Worm (Caenorhabditis elegans) whole organism, L1 larva: Measurements from ENCODE around the gene mogs-1.

ENCODE experiments used
- C04F5.9 ChIP-seq: sonication (generic microtip); optimal IDR thresholded peaks from 2 replicates; lab custom pipeline; 2016; ENCODE audit warnings: missing genetic modification characterization, missing compliant biosample characterization
- F16B12.6 ChIP-seq: fragments of 150-350 bp; optimal IDR thresholded peaks from 2 replicates; lab custom pipeline; 2014; ENCODE audit warnings: missing biosample characterization, missing genetic modification characterization
- Y116A8C.19 ChIP-seq: sonication (generic microtip); optimal IDR thresholded peaks from 2 replicates; lab custom pipeline; 2016; ENCODE audit warnings: missing compliant biosample characterization, missing genetic modification characterization, borderline replicate concordance
- blmp-1 ChIP-seq: fragments of 150-350 bp; optimal IDR thresholded peaks from 2 replicates; lab custom pipeline; 2014; ENCODE audit warnings: missing biosample characterization, missing genetic modification characterization
- ceh-63 ChIP-seq: fragments of 200-800 bp; sonication (Bioruptor generic); optimal IDR thresholded peaks from 2 replicates; lab custom pipeline; 2018; ENCODE audit warnings: mild to moderate bottlenecking, missing genetic modification characterization, missing compliant biosample characterization
- ceh-82 ChIP-seq, 3 experiments: fragments of 150-350 bp in 1 of 3; sonication (generic microtip) in 2 of 3; optimal IDR thresholded peaks; 2 replicates each; lab custom pipeline; 2014 to 2017; ENCODE audit warnings: missing biosample characterization in 3 of 3, missing genetic modification characterization in 3 of 3
- ceh-88 ChIP-seq: fragments of 200-800 bp; sonication (Bioruptor generic); IDR thresholded peaks from 2 replicates; pipeline ENCODE4 v1.3.6; 2022; ENCODE audit warnings: missing genetic modification characterization, missing compliant biosample characterization
- ceh-90 ChIP-seq: sonication (generic microtip); optimal IDR thresholded peaks from 2 replicates; lab custom pipeline; 2016; ENCODE audit warnings: missing genetic modification characterization, missing compliant biosample characterization
- ces-1 ChIP-seq: fragments of 150-350 bp; optimal IDR thresholded peaks from 2 replicates; lab custom pipeline; 2014; ENCODE audit warnings: missing biosample characterization, missing genetic modification reagents, missing genetic modification characterization
- dsc-1 ChIP-seq: sonication (generic microtip); optimal IDR thresholded peaks from 2 replicates; lab custom pipeline; 2016; ENCODE audit warnings: mild to moderate bottlenecking, missing genetic modification characterization, missing compliant biosample characterization
- efl-1 ChIP-seq, 4 experiments: fragments of 150-350 bp; optimal IDR thresholded peaks in 3 of 4; peaks in 1 of 4; 1 replicate in 1 of 4; 2 replicates in 3 of 4; lab custom pipeline; 2014; ENCODE audit warnings: missing biosample characterization in 2 of 4, missing genetic modification characterization in 2 of 4, missing genetic modification reagents in 2 of 4
- efl-3 ChIP-seq: fragments of 200-800 bp; sonication (Bioruptor generic); optimal IDR thresholded peaks from 2 replicates; lab custom pipeline; 2018; ENCODE audit warnings: mild to moderate bottlenecking, missing genetic modification characterization, missing compliant biosample characterization
- egl-13 ChIP-seq: sonication (generic microtip); optimal IDR thresholded peaks from 2 replicates; lab custom pipeline; 2016; ENCODE audit warnings: missing genotype, missing genetic modification reagents, missing genetic modification characterization, missing compliant biosample characterization
- egl-27 ChIP-seq, 2 experiments: fragments of 150-350 bp in 1 of 2; sonication (generic microtip); optimal IDR thresholded peaks; 3 replicates each; lab custom pipeline; 2017 to 2018; ENCODE audit warnings: missing biosample characterization in 2 of 2, missing genetic modification characterization in 2 of 2, missing genetic modification reagents in 2 of 2
- elt-2 ChIP-seq: sonication (generic microtip); optimal IDR thresholded peaks from 2 replicates; lab custom pipeline; 2016; ENCODE audit warnings: missing genetic modification characterization, mild to moderate bottlenecking, inconsistent platforms, missing compliant biosample characterization, missing genetic modification reagents
- elt-3 ChIP-seq, 6 experiments: fragments of 150-350 bp in 1 of 6; sonication (generic microtip); optimal IDR thresholded peaks; 2 replicates each; lab custom pipeline; 2017 to 2018; ENCODE audit warnings: missing biosample characterization in 6 of 6, missing genetic modification characterization in 6 of 6, inconsistent platforms in 1 of 6
- fkh-10 ChIP-seq: sonication (generic microtip); optimal IDR thresholded peaks from 2 replicates; lab custom pipeline; 2017; ENCODE audit warnings: missing biosample characterization, missing genetic modification reagents, missing genetic modification characterization
- fkh-4 ChIP-seq: sonication (generic microtip); optimal IDR thresholded peaks from 2 replicates; lab custom pipeline; 2016; ENCODE audit warnings: missing compliant biosample characterization, missing genetic modification characterization, borderline replicate concordance
- fkh-8 ChIP-seq: sonication (generic microtip); optimal IDR thresholded peaks from 2 replicates; lab custom pipeline; 2016; ENCODE audit warnings: mild to moderate bottlenecking, missing genetic modification characterization, missing compliant biosample characterization
- fos-1 ChIP-seq: fragments of 150-350 bp; optimal IDR thresholded peaks from 2 replicates; lab custom pipeline; 2014; ENCODE audit warnings: missing biosample characterization, missing genetic modification characterization
- grh-1 ChIP-seq: fragments of 200-800 bp; sonication (Bioruptor generic); IDR thresholded peaks from 2 replicates; pipeline ENCODE4 v1.3.6; 2022; ENCODE audit warnings: missing genetic modification reagents, missing genetic modification characterization, missing compliant biosample characterization
- jun-1 ChIP-seq: fragments of 150-350 bp; optimal IDR thresholded peaks from 2 replicates; lab custom pipeline; 2014; ENCODE audit warnings: missing biosample characterization, missing genetic modification reagents, missing genetic modification characterization
- lin-14 ChIP-seq: fragments of 200-800 bp; sonication (Bioruptor generic); optimal IDR thresholded peaks from 2 replicates; lab custom pipeline; 2018; ENCODE audit warnings: mild to moderate bottlenecking, missing genetic modification characterization, moderate library complexity, missing compliant biosample characterization
- lin-15B ChIP-seq: fragments of 150-350 bp; sonication (generic microtip); optimal IDR thresholded peaks from 3 replicates; lab custom pipeline; 2014; ENCODE audit warnings: missing biosample characterization, missing genetic modification characterization
- lin-39 ChIP-seq: fragments of 150-350 bp; optimal IDR thresholded peaks from 2 replicates; lab custom pipeline; 2014; ENCODE audit warnings: missing biosample characterization, missing genetic modification reagents, missing genetic modification characterization
- lir-3 ChIP-seq: sonication (generic microtip); optimal IDR thresholded peaks from 2 replicates; lab custom pipeline; 2016; ENCODE audit warnings: mild to moderate bottlenecking, missing genetic modification characterization, moderate library complexity, missing compliant biosample characterization; ENCODE audit not compliant: poor library complexity
- lsy-2 ChIP-seq, 2 experiments: fragments of 150-350 bp; optimal IDR thresholded peaks; 2 replicates each; lab custom pipeline; 2014; ENCODE audit warnings: missing biosample characterization in 2 of 2, missing genetic modification characterization in 2 of 2
- mep-1 ChIP-seq: fragments of 150-350 bp; optimal IDR thresholded peaks from 2 replicates; lab custom pipeline; 2014; ENCODE audit warnings: missing biosample characterization, missing genetic modification characterization
- nhr-12 ChIP-seq: sonication (generic microtip); optimal IDR thresholded peaks from 2 replicates; lab custom pipeline; 2017; ENCODE audit warnings: missing biosample characterization, missing genetic modification characterization
- nhr-19 ChIP-seq: fragments of 200-800 bp; sonication (Bioruptor generic); conservative IDR thresholded peaks from 2 replicates; pipeline ENCODE4 v1.3.6; 2022; ENCODE audit warnings: missing genetic modification characterization, missing compliant biosample characterization
- nhr-20 ChIP-seq: sonication (generic microtip); optimal IDR thresholded peaks from 2 replicates; lab custom pipeline; 2016; ENCODE audit warnings: mild to moderate bottlenecking, missing genetic modification characterization, missing compliant biosample characterization
- nhr-237 ChIP-seq: fragments of 150-350 bp; optimal IDR thresholded peaks from 2 replicates; lab custom pipeline; 2014; ENCODE audit warnings: missing biosample characterization, missing genetic modification characterization
- nhr-28 ChIP-seq: fragments of 150-350 bp; optimal IDR thresholded peaks from 2 replicates; lab custom pipeline; 2014; ENCODE audit warnings: missing biosample characterization, missing genetic modification characterization
- nhr-47 ChIP-seq: sonication (generic microtip); optimal IDR thresholded peaks from 2 replicates; lab custom pipeline; 2016; ENCODE audit warnings: mild to moderate bottlenecking, missing genetic modification characterization, moderate library complexity, missing compliant biosample characterization
- nhr-77 ChIP-seq: fragments of 150-350 bp; optimal IDR thresholded peaks from 2 replicates; lab custom pipeline; 2014; ENCODE audit warnings: missing biosample characterization, missing genetic modification characterization
- nhr-90 ChIP-seq: sonication (generic microtip); optimal IDR thresholded peaks from 2 replicates; lab custom pipeline; 2016; ENCODE audit warnings: mild to moderate bottlenecking, missing genetic modification characterization, missing compliant biosample characterization; ENCODE audit not compliant: poor library complexity
- pag-3 ChIP-seq: sonication (generic microtip); optimal IDR thresholded peaks from 2 replicates; lab custom pipeline; 2017; ENCODE audit warnings: missing genetic modification characterization, mild to moderate bottlenecking, missing compliant biosample characterization, antibody characterized with exemption, borderline replicate concordance; ENCODE audit not compliant: insufficient read depth
- pax-3 ChIP-seq: fragments of 200-800 bp; sonication (Bioruptor generic); optimal IDR thresholded peaks from 2 replicates; lab custom pipeline; 2018; ENCODE audit warnings: mild to moderate bottlenecking, missing genetic modification characterization, moderate library complexity, missing compliant biosample characterization
- pqm-1 ChIP-seq: sonication (generic microtip); optimal IDR thresholded peaks from 3 replicates; lab custom pipeline; 2017; ENCODE audit warnings: missing biosample characterization, missing genetic modification characterization
- rnt-1 ChIP-seq: sonication (generic microtip); optimal IDR thresholded peaks from 2 replicates; lab custom pipeline; 2016; ENCODE audit warnings: mild to moderate bottlenecking, missing genetic modification characterization, moderate library complexity, missing compliant biosample characterization
- skn-1 ChIP-seq: fragments of 150-350 bp; optimal IDR thresholded peaks from 2 replicates; lab custom pipeline; 2014; ENCODE audit warnings: missing biosample characterization, missing genetic modification characterization
- snu-23 ChIP-seq: sonication (generic microtip); optimal IDR thresholded peaks from 2 replicates; lab custom pipeline; 2016; ENCODE audit warnings: missing genetic modification characterization, missing compliant biosample characterization
- sptf-1 ChIP-seq: fragments of 150-350 bp; optimal IDR thresholded peaks from 2 replicates; lab custom pipeline; 2014; ENCODE audit warnings: missing biosample characterization, missing genetic modification characterization
- sup-37 ChIP-seq: fragments of 200-800 bp; sonication (Bioruptor generic); optimal IDR thresholded peaks from 2 replicates; lab custom pipeline; 2018; ENCODE audit warnings: mild to moderate bottlenecking, missing genetic modification characterization, missing compliant biosample characterization
- tbx-2 ChIP-seq: sonication (generic microtip); optimal IDR thresholded peaks from 2 replicates; lab custom pipeline; 2016; ENCODE audit warnings: missing genetic modification characterization, missing compliant biosample characterization
- tlp-1 ChIP-seq: fragments of 150-350 bp; optimal IDR thresholded peaks from 2 replicates; lab custom pipeline; 2014; ENCODE audit warnings: missing biosample characterization, missing genetic modification characterization
- unc-130 ChIP-seq: fragments of 150-350 bp; optimal IDR thresholded peaks from 2 replicates; lab custom pipeline; 2017; ENCODE audit warnings: missing biosample characterization, missing genetic modification characterization, inconsistent platforms
- unc-62 ChIP-seq: fragments of 150-350 bp; optimal IDR thresholded peaks from 2 replicates; lab custom pipeline; 2014; ENCODE audit warnings: missing biosample characterization, missing genetic modification reagents, missing genetic modification characterization
- unc-86 ChIP-seq: sonication (generic microtip); optimal IDR thresholded peaks from 2 replicates; lab custom pipeline; 2016; ENCODE audit warnings: missing genetic modification characterization, missing compliant biosample characterization
- xbp-1 ChIP-seq: sonication (generic microtip); optimal IDR thresholded peaks from 2 replicates; lab custom pipeline; 2016; ENCODE audit warnings: missing genetic modification characterization, missing compliant biosample characterization
- zag-1 ChIP-seq: fragments of 150-350 bp; optimal IDR thresholded peaks from 2 replicates; lab custom pipeline; 2014; ENCODE audit warnings: missing biosample characterization, missing genetic modification characterization
- zip-4 ChIP-seq: fragments of 200-800 bp; sonication (Bioruptor generic); optimal IDR thresholded peaks from 2 replicates; lab custom pipeline; 2018; ENCODE audit warnings: mild to moderate bottlenecking, missing genetic modification characterization, moderate library complexity, missing compliant biosample characterization
- ztf-4 ChIP-seq: fragments of 150-350 bp; optimal IDR thresholded peaks from 2 replicates; lab custom pipeline; 2014; ENCODE audit warnings: missing biosample characterization, missing genetic modification characterization

Gene mogs-1

DNA sequence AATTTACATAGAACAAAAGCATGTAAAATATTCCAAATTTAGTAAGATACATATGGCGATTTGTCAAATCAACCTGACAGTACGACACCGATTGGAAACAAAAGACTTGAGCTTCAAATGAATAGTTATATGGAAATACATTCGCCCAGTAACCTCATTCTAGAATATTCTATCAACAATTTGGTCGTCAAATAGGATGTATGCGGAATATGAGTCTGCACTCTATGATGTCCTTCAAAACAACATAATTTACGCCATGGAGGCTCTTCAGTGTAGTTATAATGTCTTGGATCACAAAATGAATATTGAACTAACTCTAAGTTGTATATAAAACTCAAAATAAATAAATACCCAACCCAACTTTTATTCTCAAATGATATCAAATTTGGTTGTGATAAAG, 4.9 kb upstream of the mogs-1 start (continued):
- no peak for TF ChIP-seq unc-86 (tag; lab: Kevin White, UChicago)
- TF ChIP-seq efl-1 (optimal IDR thresholded peaks at IDR 0.05; lab: Kevin White, UChicago): peak in 1 of 2 experiments; percentile 26
- TF ChIP-seq efl-1 (GFP tag; optimal IDR thresholded peaks at IDR 0.05 in 1 of 2; lab: Kevin White, UChicago): peak in 1 of 2 experiments; percentile 45
- no peak for TF ChIP-seq zag-1 (tag; lab: Kevin White, UChicago)
- no peak for TF ChIP-seq unc-62 (GFP tag; lab: Kevin White, UChicago)
- TF ChIP-seq lsy-2 (tag; optimal IDR thresholded peaks at IDR 0.05; lab: Kevin White, UChicago): peak; percentile 59 to 69
- no peak for TF ChIP-seq ces-1 (GFP tag; lab: Kevin White, UChicago)
- TF ChIP-seq nhr-90: no peak
- no peak for TF ChIP-seq efl-3 (GFP tag; lab: Kevin White, UChicago)
- no peak for TF ChIP-seq lir-3 (tag; lab: Kevin White, UChicago)
- no peak for TF ChIP-seq nhr-237
- peak; percentile 49 for TF ChIP-seq fkh-8 (tag; lab: Kevin White, UChicago)
- no peak for TF ChIP-seq nhr-12 (tag; lab: Kevin White, UChicago)
- peak; percentile 45 for TF ChIP-seq nhr-19 (GFP tag; lab: Robert Waterston, UW)
- TF ChIP-seq nhr-20 (tag; lab: Kevin White, UChicago): peak; percentile 67
- no peak for TF ChIP-seq pqm-1 (tag; lab: Kevin White, UChicago)
- peak; percentile 38 for TF ChIP-seq dsc-1 (tag; lab: Kevin White, UChicago)
- TF ChIP-seq xbp-1: peak; percentile 62
- TF ChIP-seq nhr-77: no peak
- TF ChIP-seq tlp-1: no peak
- no peak for TF ChIP-seq fkh-10 (GFP tag; lab: Kevin White, UChicago)
- peak; percentile 50 for TF ChIP-seq nhr-47 (tag; lab: Kevin White, UChicago)
- peak; percentile 10 for TF ChIP-seq egl-13
- TF ChIP-seq elt-2: no peak
- TF ChIP-seq ceh-90 (tag; lab: Kevin White, UChicago): no peak
- no peak for TF ChIP-seq grh-1
- TF ChIP-seq sptf-1 (tag; lab: Kevin White, UChicago): no peak
- TF ChIP-seq pag-3 (tag; lab: Kevin White, UChicago): no peak
- TF ChIP-seq jun-1 (tag; lab: Kevin White, UChicago): no peak
- no peak for TF ChIP-seq sup-37
- no peak for TF ChIP-seq elt-3 (tag; optimal IDR thresholded peaks at IDR 0.05; lab: Kevin White, UChicago)
- TF ChIP-seq pax-3 (tag; lab: Kevin White, UChicago): peak; percentile 1
- TF ChIP-seq blmp-1 (tag; lab: Kevin White, UChicago): no peak
- peak; percentile 6 for TF ChIP-seq lin-15B (tag; lab: Kevin White, UChicago)
- TF ChIP-seq ztf-4 (tag; lab: Kevin White, UChicago): peak; percentile 38
- TF ChIP-seq fos-1 (tag; lab: Kevin White, UChicago): no peak
- TF ChIP-seq lin-39 (tag; lab: Kevin White, UChicago): no peak
- no peak for TF ChIP-seq C04F5.9
- TF ChIP-seq fkh-4: peak; percentile 14
- no peak for TF ChIP-seq unc-130
- peak; percentile 66 for TF ChIP-seq snu-23 (GFP tag; lab: Kevin White, UChicago)
- peak; percentile 80 for TF ChIP-seq F16B12.6 (tag; lab: Kevin White, UChicago)
- TF ChIP-seq rnt-1 (tag; lab: Kevin White, UChicago): peak; percentile 32
- TF ChIP-seq ceh-88: no peak
- TF ChIP-seq lin-14 (GFP tag; lab: Kevin White, UChicago): peak; percentile 51
- TF ChIP-seq zip-4: no peak
- no peak for TF ChIP-seq egl-27 (tag; optimal IDR thresholded peaks at IDR 0.05; lab: Kevin White, UChicago)
- no peak for TF ChIP-seq skn-1
- TF ChIP-seq nhr-28: no peak
- peak; percentile 75 for TF ChIP-seq mep-1
- no peak for TF ChIP-seq Y116A8C.19 (tag; lab: Kevin White, UChicago)
- TF ChIP-seq ceh-63: no peak
- TF ChIP-seq ceh-82 (tag; optimal IDR thresholded peaks at IDR 0.05; lab: Kevin White, UChicago): no peak
- TF ChIP-seq tbx-2 (tag; lab: Kevin White, UChicago): no peak
